Fruit fly (Drosophila melanogaster) whole organism, adult: Measurements from ENCODE around the gene CG11674.

Experiments
- CG11617 ChIP-seq: fragments of 200-800 bp; sonication (Bioruptor generic); optimal IDR thresholded peaks from 2 replicates; lab custom pipeline; 2017; ENCODE audit warnings: mild to moderate bottlenecking, missing biosample characterization, missing genetic modification reagents, missing genetic modification characterization
- CG12768 ChIP-seq: fragments of 200-800 bp; sonication (Bioruptor generic); optimal IDR thresholded peaks from 2 replicates; lab custom pipeline; 2017; ENCODE audit warnings: missing biosample characterization, missing genetic modification characterization, mild to moderate bottlenecking, moderate library complexity, missing genetic modification reagents
- CG14711 ChIP-seq: fragments of 200-800 bp; sonication (Bioruptor generic); optimal IDR thresholded peaks from 2 replicates; lab custom pipeline; 2018; ENCODE audit warnings: missing biosample characterization, mild to moderate bottlenecking, missing genetic modification characterization, moderate library complexity
- CG1620 ChIP-seq: fragments of 200-800 bp; sonication (Bioruptor generic); optimal IDR thresholded peaks from 2 replicates; lab custom pipeline; 2016; ENCODE audit warnings: missing biosample characterization, missing genetic modification characterization
- CG33017 ChIP-seq: fragments of 200-800 bp; sonication (Bioruptor generic); optimal IDR thresholded peaks from 2 replicates; lab custom pipeline; 2018; ENCODE audit warnings: missing biosample characterization, mild to moderate bottlenecking, missing genetic modification characterization, moderate library complexity
- CG5204 ChIP-seq: fragments of 200-800 bp; sonication (Bioruptor generic); optimal IDR thresholded peaks from 2 replicates; lab custom pipeline; 2016; ENCODE audit warnings: missing biosample characterization, missing genetic modification characterization
- CG7045 ChIP-seq: fragments of 200-800 bp; sonication (Bioruptor generic); optimal IDR thresholded peaks from 2 replicates; lab custom pipeline; 2017; ENCODE audit warnings: missing biosample characterization, mild to moderate bottlenecking, missing genetic modification characterization
- CG7101 ChIP-seq: fragments of 200-800 bp; sonication (Bioruptor generic); optimal IDR thresholded peaks from 2 replicates; lab custom pipeline; 2018; ENCODE audit warnings: missing biosample characterization, mild to moderate bottlenecking, missing genetic modification characterization, moderate library complexity
- Clk ChIP-seq: fragments of 200-800 bp; sonication (Bioruptor generic); optimal IDR thresholded peaks from 2 replicates; lab custom pipeline; 2017; ENCODE audit warnings: missing biosample characterization, missing genetic modification characterization
- Crg-1 ChIP-seq: fragments of 200-800 bp; sonication (Bioruptor generic); optimal IDR thresholded peaks from 2 replicates; lab custom pipeline; 2016; ENCODE audit warnings: missing biosample characterization, missing genetic modification characterization
- Hr96 ChIP-seq: fragments of 200-800 bp; sonication (Bioruptor generic); optimal IDR thresholded peaks from 2 replicates; lab custom pipeline; 2016; ENCODE audit warnings: missing biosample characterization, missing genetic modification characterization
- Mnt ChIP-seq: fragments of 200-800 bp; sonication (Bioruptor generic); optimal IDR thresholded peaks from 2 replicates; lab custom pipeline; 2016; ENCODE audit warnings: missing biosample characterization, mild to moderate bottlenecking, missing genetic modification characterization
- bab1 ChIP-seq: fragments of 200-800 bp; sonication (Bioruptor generic); optimal IDR thresholded peaks from 3 replicates; lab custom pipeline; 2019; ENCODE audit warnings: missing biosample characterization, mild to moderate bottlenecking, missing genetic modification characterization, moderate library complexity
- cic ChIP-seq: fragments of 200-800 bp; sonication (Bioruptor generic); optimal IDR thresholded peaks from 2 replicates; lab custom pipeline; 2017; ENCODE audit warnings: missing biosample characterization, mild to moderate bottlenecking, missing genetic modification characterization, moderate library complexity
- cnc ChIP-seq, 2 experiments: fragments of >200 bp; optimal IDR thresholded peaks; 2 replicates each; lab custom pipeline; 2017
- kay ChIP-seq: fragments of 200-800 bp; sonication (Bioruptor generic); peaks from one replicate; lab custom pipeline; 2016; ENCODE audit warnings: missing biosample characterization, missing genetic modification characterization, borderline replicate concordance
- ovo ChIP-seq: fragments of 200-800 bp; sonication (Bioruptor generic); optimal IDR thresholded peaks from 2 replicates; lab custom pipeline; 2016; ENCODE audit warnings: missing biosample characterization, missing genetic modification characterization
- pad ChIP-seq: fragments of 200-800 bp; sonication (Bioruptor generic); optimal IDR thresholded peaks from 3 replicates; lab custom pipeline; 2017; ENCODE audit warnings: missing biosample characterization, missing genetic modification characterization, mild to moderate bottlenecking, moderate library complexity, missing genetic modification reagents
- tj ChIP-seq: fragments of 200-800 bp; sonication (Bioruptor generic); optimal IDR thresholded peaks from 3 replicates; lab custom pipeline; 2017; ENCODE audit warnings: missing biosample characterization, mild to moderate bottlenecking, missing genetic modification characterization, moderate library complexity
- toe ChIP-seq: fragments of 200-800 bp; sonication (Bioruptor generic); optimal IDR thresholded peaks from 2 replicates; lab custom pipeline; 2016; ENCODE audit warnings: missing biosample characterization, missing genetic modification characterization

CG11674 gene

dm6 chrX:14199967-14200531 lies 25.6 kb downstream of the CG11674 start, which contains the start of gene CG11590:
Gene CG11590 (plus strand): TSS chrX:14200178.
- no peak for TF ChIP-seq CG12768 (GFP tag; lab: Kevin White, UChicago)
- TF ChIP-seq CG7045 (GFP tag; lab: Kevin White, UChicago): no peak
- no peak for TF ChIP-seq CG7101 (tag; lab: Kevin White, UChicago)
- no peak for TF ChIP-seq CG14711 (tag; lab: Kevin White, UChicago)
- peak; percentile 38 for TF ChIP-seq bab1

- no peak for TF ChIP-seq CG1620 (GFP tag; lab: Kevin White, UChicago)
- TF ChIP-seq Hr96: no peak
- TF ChIP-seq Mnt (GFP tag; lab: Kevin White, UChicago): no peak
- TF ChIP-seq ovo (GFP tag; lab: Kevin White, UChicago): peak; percentile 93
- TF ChIP-seq cic (GFP tag; lab: Kevin White, UChicago): no peak
Measured at dm6 chrX:14193013-14193412, 32.7 kb downstream of the CG11674 start, which contains the start of gene yl. Gene yl (plus strand): TSS chrX:14193214.

dm6 chrX:14191918-14192317 lies 33.8 kb downstream of the CG11674 start, which contains the start of gene CG13403:
Gene CG13403 (minus strand): TSS chrX:14192018.
- TF ChIP-seq CG7101 (tag; lab: Kevin White, UChicago): no peak
- TF ChIP-seq CG1620 (GFP tag; lab: Kevin White, UChicago): no peak
- TF ChIP-seq CG33017 (tag; lab: Kevin White, UChicago): no peak
- TF ChIP-seq CG12768 (GFP tag; lab: Kevin White, UChicago): no peak
- TF ChIP-seq ovo (GFP tag; lab: Kevin White, UChicago): no peak
- no peak for TF ChIP-seq CG5204 (GFP tag; lab: Kevin White, UChicago)
- no peak for TF ChIP-seq Clk (GFP tag; lab: Kevin White, UChicago)
- TF ChIP-seq cnc (optimal IDR thresholded peaks at IDR 0.05; lab: Kevin White, UChicago): no peak
- no peak for TF ChIP-seq Crg-1 (GFP tag; lab: Kevin White, UChicago)

- TF ChIP-seq tj (no peak), CG5204 (GFP tag; lab: Kevin White, UChicago) (no peak), Crg-1 (GFP tag; lab: Kevin White, UChicago) (no peak), Clk (GFP tag; lab: Kevin White, UChicago) (no peak), ovo (GFP tag; lab: Kevin White, UChicago) (no peak), pad (GFP tag; lab: Kevin White, UChicago) (no peak), bab1 (no peak), CG7045 (GFP tag; lab: Kevin White, UChicago) (no peak), cic (GFP tag; lab: Kevin White, UChicago) (no peak), cnc (optimal IDR thresholded peaks at IDR 0.05; lab: Kevin White, UChicago) (no peak), CG14711 (tag; lab: Kevin White, UChicago) (no peak), Mnt (GFP tag; lab: Kevin White, UChicago) (no peak), CG7101 (tag; lab: Kevin White, UChicago) (no peak), CG12768 (GFP tag; lab: Kevin White, UChicago) (no peak), kay (no peak), CG33017 (tag; lab: Kevin White, UChicago) (no peak), CG1620 (GFP tag; lab: Kevin White, UChicago) (no peak)
Measured at dm6 chrX:14189216-14189615, 36.5 kb downstream of the CG11674 start, which contains the start of gene CG11585. Gene CG11585 (plus strand): TSS chrX:14189516.

dm6 chrX:14186953-14187352 lies 38.7 kb downstream of the CG11674 start, which contains the start of gene CG12481:
Gene CG12481 (plus strand): TSS chrX:14187253.
- TF ChIP-seq CG1620 (GFP tag; lab: Kevin White, UChicago) (no peak), ovo (GFP tag; lab: Kevin White, UChicago) (no peak), CG5204 (GFP tag; lab: Kevin White, UChicago) (no peak), CG14711 (tag; lab: Kevin White, UChicago) (no peak), kay (no peak), CG33017 (tag; lab: Kevin White, UChicago) (no peak), CG11617 (no peak), CG7045 (GFP tag; lab: Kevin White, UChicago) (no peak), cnc (optimal IDR thresholded peaks at IDR 0.05; lab: Kevin White, UChicago) (no peak), tj (no peak), CG12768 (GFP tag; lab: Kevin White, UChicago) (no peak), Crg-1 (GFP tag; lab: Kevin White, UChicago) (no peak), pad (GFP tag; lab: Kevin White, UChicago) (no peak), Hr96 (no peak), cic (GFP tag; lab: Kevin White, UChicago) (no peak), CG7101 (tag; lab: Kevin White, UChicago) (no peak), Clk (GFP tag; lab: Kevin White, UChicago) (no peak), Mnt (GFP tag; lab: Kevin White, UChicago) (no peak)

dm6 chrX:14184062-14184611 lies 41.5 kb downstream of the CG11674 start, which contains the start of gene CG32603:
Gene CG32603 (plus strand): TSS chrX:14184561.
- TF ChIP-seq tj (no peak), pad (GFP tag; lab: Kevin White, UChicago) (no peak), CG33017 (tag; lab: Kevin White, UChicago) (no peak), bab1 (no peak), Hr96 (no peak), CG7045 (GFP tag; lab: Kevin White, UChicago) (no peak), toe (GFP tag; lab: Kevin White, UChicago) (no peak), CG12768 (GFP tag; lab: Kevin White, UChicago) (no peak), CG7101 (tag; lab: Kevin White, UChicago) (no peak), cnc (optimal IDR thresholded peaks at IDR 0.05; lab: Kevin White, UChicago) (no peak), CG1620 (GFP tag; lab: Kevin White, UChicago) (no peak), ovo (GFP tag; lab: Kevin White, UChicago) (no peak), Clk (GFP tag; lab: Kevin White, UChicago) (no peak), CG14711 (tag; lab: Kevin White, UChicago) (no peak)
